Fruit fly (Drosophila melanogaster) whole organism, prepupa: ENCODE results near the gene Josd.
A peak's percentile ranks its signal among the peaks of the same experiment; 100 is the strongest.

Experiments used
- Blimp-1 ChIP-seq: fragments of 200-800 bp; sonication (Bioruptor generic); optimal IDR thresholded peaks from 3 replicates; lab custom pipeline; 2017; ENCODE audit warnings: missing biosample characterization, missing genetic modification characterization, mild to moderate bottlenecking, moderate library complexity, missing genetic modification reagents
- CG10631 ChIP-seq: fragments of 200-800 bp; sonication (Bioruptor generic); optimal IDR thresholded peaks from 2 replicates; lab custom pipeline; 2016; ENCODE audit warnings: missing biosample characterization, missing genetic modification characterization
- CG11294 ChIP-seq: fragments of 200-800 bp; sonication (Bioruptor generic); IDR thresholded peaks from 2 replicates; pipeline ENCODE4 v1.3.6; 2022; ENCODE audit warnings: missing biosample characterization, missing genetic modification characterization
- CG11762 ChIP-seq: fragments of 200-800 bp; sonication (Bioruptor generic); optimal IDR thresholded peaks from 3 replicates; lab custom pipeline; 2016; ENCODE audit warnings: missing biosample characterization, missing genetic modification characterization; ENCODE audit not compliant: insufficient read depth
- CG15336 ChIP-seq: fragments of 200-800 bp; sonication (Bioruptor generic); IDR thresholded peaks from 2 replicates; pipeline ENCODE4 v1.3.6; 2022; ENCODE audit warnings: missing biosample characterization, missing genetic modification characterization
- CG16779 ChIP-seq: fragments of 200-800 bp; sonication (Bioruptor generic); optimal IDR thresholded peaks from 3 replicates; lab custom pipeline; 2017; ENCODE audit warnings: missing biosample characterization, mild to moderate bottlenecking, missing genetic modification characterization
- CG3032 ChIP-seq: fragments of 200-800 bp; optimal IDR thresholded peaks from 2 replicates; lab custom pipeline; 2019; ENCODE audit warnings: missing biosample characterization, mild to moderate bottlenecking, missing genetic modification characterization, moderate library complexity
- CG31627 ChIP-seq: fragments of 200-800 bp; sonication (Bioruptor generic); optimal IDR thresholded peaks from 3 replicates; lab custom pipeline; 2016; ENCODE audit warnings: missing biosample characterization, missing genetic modification characterization
- CG32006 ChIP-seq: fragments of 200-800 bp; sonication (Bioruptor generic); optimal IDR thresholded peaks from 3 replicates; lab custom pipeline; 2017; ENCODE audit warnings: missing biosample characterization, mild to moderate bottlenecking, missing genetic modification characterization
- CG4318 ChIP-seq: fragments of 200-800 bp; sonication (Bioruptor generic); optimal IDR thresholded peaks from 3 replicates; lab custom pipeline; 2017; ENCODE audit warnings: missing biosample characterization, mild to moderate bottlenecking, missing genetic modification characterization
- CG6163 ChIP-seq: fragments of 200-800 bp; sonication (Bioruptor generic); IDR thresholded peaks from 3 replicates; pipeline ENCODE4 v1.3.6; 2022; ENCODE audit warnings: missing biosample characterization, missing genetic modification characterization
- CG6808 ChIP-seq: fragments of 200-800 bp; sonication (Bioruptor generic); optimal IDR thresholded peaks from 3 replicates; lab custom pipeline; 2017; ENCODE audit warnings: missing biosample characterization, missing genetic modification characterization, mild to moderate bottlenecking, moderate library complexity, missing genetic modification reagents
- CG8632 ChIP-seq: fragments of 200-800 bp; sonication (Bioruptor generic); optimal IDR thresholded peaks from 3 replicates; lab custom pipeline; 2016; ENCODE audit warnings: missing biosample characterization, missing genetic modification characterization
- CG9139 ChIP-seq: fragments of 200-800 bp; sonication (Bioruptor generic); optimal IDR thresholded peaks from 3 replicates; lab custom pipeline; 2017; ENCODE audit warnings: missing biosample characterization, mild to moderate bottlenecking, missing genetic modification characterization
- Eip75B ChIP-seq: fragments of 200-800 bp; sonication (Bioruptor generic); optimal IDR thresholded peaks from 3 replicates; lab custom pipeline; 2016; ENCODE audit warnings: missing biosample characterization, missing genetic modification characterization
- Eip78C ChIP-seq: fragments of 200-800 bp; sonication (Bioruptor generic); peaks from one replicate; lab custom pipeline; 2016; ENCODE audit warnings: missing biosample characterization, missing genetic modification characterization
- Eip93F ChIP-seq: fragments of 200-800 bp; sonication (Bioruptor generic); optimal IDR thresholded peaks from 2 replicates; lab custom pipeline; 2016; ENCODE audit warnings: missing biosample characterization, mild to moderate bottlenecking, missing genetic modification characterization
- Ets21C ChIP-seq: fragments of 200-800 bp; sonication (Bioruptor generic); optimal IDR thresholded peaks from 3 replicates; lab custom pipeline; 2016; ENCODE audit warnings: missing biosample characterization, missing genetic modification characterization
- Ets96B ChIP-seq: fragments of 200-800 bp; optimal IDR thresholded peaks from 2 replicates; lab custom pipeline; 2019; ENCODE audit warnings: missing biosample characterization, mild to moderate bottlenecking, missing genetic modification characterization, moderate library complexity
- Hr39 ChIP-seq: fragments of 200-800 bp; sonication (Bioruptor generic); optimal IDR thresholded peaks from 2 replicates; lab custom pipeline; 2016; ENCODE audit warnings: missing biosample characterization, missing genetic modification characterization
- Lpt ChIP-seq: fragments of 200-800 bp; sonication (Bioruptor generic); optimal IDR thresholded peaks from 3 replicates; lab custom pipeline; 2016; ENCODE audit warnings: missing biosample characterization, missing genetic modification characterization
- Met ChIP-seq: fragments of 200-800 bp; sonication (Bioruptor generic); optimal IDR thresholded peaks from 3 replicates; lab custom pipeline; 2016; ENCODE audit warnings: missing biosample characterization, missing genetic modification characterization
- OdsH ChIP-seq: fragments of 200-800 bp; sonication (Bioruptor generic); optimal IDR thresholded peaks from 3 replicates; lab custom pipeline; 2016; ENCODE audit warnings: missing biosample characterization, missing genetic modification characterization
- Smox ChIP-seq: fragments of 200-800 bp; sonication (Bioruptor generic); optimal IDR thresholded peaks from 3 replicates; lab custom pipeline; 2016; ENCODE audit warnings: missing biosample characterization, missing genetic modification characterization
- Sox102F ChIP-seq: fragments of 200-800 bp; sonication (Bioruptor generic); optimal IDR thresholded peaks from 2 replicates; lab custom pipeline; 2016; ENCODE audit warnings: missing biosample characterization, mild to moderate bottlenecking, missing genetic modification characterization
- Sox14 ChIP-seq: fragments of 200-800 bp; sonication (Bioruptor generic); optimal IDR thresholded peaks from 3 replicates; lab custom pipeline; 2016; ENCODE audit warnings: missing biosample characterization, missing genetic modification characterization
- Sox15 ChIP-seq: fragments of 200-800 bp; sonication (Bioruptor generic); optimal IDR thresholded peaks from 3 replicates; lab custom pipeline; 2016; ENCODE audit warnings: missing biosample characterization, missing genetic modification characterization
- achi ChIP-seq: fragments of 200-800 bp; sonication (Bioruptor generic); optimal IDR thresholded peaks from 3 replicates; lab custom pipeline; 2016; ENCODE audit warnings: missing biosample characterization, missing genetic modification characterization
- cyc ChIP-seq: fragments of 200-800 bp; sonication (Bioruptor generic); optimal IDR thresholded peaks from 3 replicates; lab custom pipeline; 2016; ENCODE audit warnings: missing biosample characterization, missing genetic modification characterization
- dac ChIP-seq: fragments of 200-800 bp; sonication (Bioruptor generic); optimal IDR thresholded peaks from 2 replicates; lab custom pipeline; 2017; ENCODE audit warnings: missing biosample characterization, mild to moderate bottlenecking, missing genetic modification characterization
- dsx ChIP-seq: fragments of 200-800 bp; optimal IDR thresholded peaks from 3 replicates; lab custom pipeline; 2019; ENCODE audit warnings: missing biosample characterization, mild to moderate bottlenecking, missing genetic modification characterization, moderate library complexity; ENCODE audit not compliant: poor library complexity, severe bottlenecking
- esn ChIP-seq: fragments of 200-800 bp; sonication (Bioruptor generic); optimal IDR thresholded peaks from 2 replicates; lab custom pipeline; 2016; ENCODE audit warnings: missing biosample characterization, mild to moderate bottlenecking, missing genetic modification characterization, moderate library complexity
- fd59A ChIP-seq: fragments of 200-800 bp; sonication (Bioruptor generic); optimal IDR thresholded peaks from 2 replicates; lab custom pipeline; 2017; ENCODE audit warnings: missing biosample characterization, mild to moderate bottlenecking, missing genetic modification characterization, missing genetic modification reagents
- fd85E ChIP-seq: fragments of 200-800 bp; sonication (Bioruptor generic); optimal IDR thresholded peaks from 3 replicates; lab custom pipeline; 2016; ENCODE audit warnings: missing biosample characterization, missing genetic modification characterization
- fkh ChIP-seq: fragments of 200-800 bp; sonication (Bioruptor generic); optimal IDR thresholded peaks from 3 replicates; lab custom pipeline; 2017; ENCODE audit warnings: missing biosample characterization, mild to moderate bottlenecking, missing genetic modification characterization, moderate library complexity
- lz ChIP-seq: fragments of 200-800 bp; sonication (Bioruptor generic); optimal IDR thresholded peaks from 3 replicates; lab custom pipeline; 2016; ENCODE audit warnings: missing biosample characterization, missing genetic modification characterization
- net ChIP-seq: fragments of 200-800 bp; sonication (Bioruptor generic); optimal IDR thresholded peaks from 3 replicates; lab custom pipeline; 2016; ENCODE audit warnings: missing biosample characterization, missing genetic modification characterization
- spab ChIP-seq: fragments of 200-800 bp; sonication (Bioruptor generic); optimal IDR thresholded peaks from 2 replicates; lab custom pipeline; 2017; ENCODE audit warnings: missing biosample characterization, mild to moderate bottlenecking, missing genetic modification characterization, missing genetic modification reagents
- topi ChIP-seq: fragments of 200-800 bp; sonication (Bioruptor generic); optimal IDR thresholded peaks from 3 replicates; lab custom pipeline; 2016; ENCODE audit warnings: missing biosample characterization, missing genetic modification characterization
- vri ChIP-seq: fragments of 200-800 bp; sonication (Bioruptor generic); optimal IDR thresholded peaks from 3 replicates; lab custom pipeline; 2016; ENCODE audit warnings: missing biosample characterization, mild to moderate bottlenecking, missing genetic modification characterization

Josd gene

DNA sequence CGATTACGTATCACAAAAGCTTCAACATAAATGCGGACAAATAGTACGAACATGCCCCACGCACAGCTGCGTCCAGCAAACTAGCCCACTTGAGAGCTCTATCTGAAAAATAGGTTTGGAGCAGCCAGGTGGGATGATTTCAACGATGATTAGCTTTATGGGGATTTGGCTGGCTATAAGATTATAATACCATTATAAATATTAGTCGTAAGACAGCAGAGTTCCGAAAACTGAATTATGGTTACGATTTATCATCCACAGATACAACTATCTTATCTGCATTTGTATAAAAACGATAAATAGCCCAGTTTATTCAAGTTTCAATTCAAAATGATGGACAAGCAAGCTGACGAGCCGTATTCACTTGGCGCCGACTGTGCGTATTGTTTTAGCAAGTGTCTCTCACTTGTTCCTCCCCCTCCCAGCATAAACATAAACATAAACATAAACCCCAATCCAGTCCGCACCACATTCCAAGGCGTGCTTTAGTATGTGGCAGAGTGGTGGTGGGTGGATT, 2.7 kb downstream of the Josd start (continued):
- TF ChIP-seq dac (GFP tag; lab: Kevin White, UChicago) (peak; percentile 55), Eip78C (GFP tag; lab: Kevin White, UChicago) (peak; percentile 88), Ets21C (GFP tag; lab: Kevin White, UChicago) (no peak), CG8632 (no peak), cyc (GFP tag; lab: Kevin White, UChicago) (no peak), CG32006 (GFP tag; lab: Kevin White, UChicago) (peak; percentile 77), spab (GFP tag; lab: Kevin White, UChicago) (no peak), achi (GFP tag; lab: Kevin White, UChicago) (peak; percentile 37), CG11294 (no peak), esn (no peak), vri (GFP tag; lab: Kevin White, UChicago) (no peak), CG6163 (GFP tag; lab: Robert Waterston, UW) (no peak), fd85E (GFP tag; lab: Kevin White, UChicago) (no peak), CG9139 (GFP tag; lab: Kevin White, UChicago) (no peak), CG15336 (GFP tag; lab: Robert Waterston, UW) (peak; percentile 77), net (GFP tag; lab: Kevin White, UChicago) (peak; percentile 43), fd59A (GFP tag; lab: Kevin White, UChicago) (peak; percentile 18), Ets96B (tag; lab: Kevin White, UChicago) (peak; percentile 36), Sox14 (peak; percentile 19), Met (GFP tag; lab: Kevin White, UChicago) (peak; percentile 5), CG31627 (no peak), Sox102F (GFP tag; lab: Kevin White, UChicago) (no peak), CG6808 (GFP tag; lab: Kevin White, UChicago) (peak; percentile 22), CG3032 (tag; lab: Kevin White, UChicago) (peak; percentile 5), CG11762 (peak; percentile 15), Blimp-1 (no peak), Hr39 (no peak), Sox15 (peak; percentile 14), dsx (peak; percentile 1), fkh (GFP tag; lab: Kevin White, UChicago) (peak; percentile 68), CG10631 (GFP tag; lab: Kevin White, UChicago) (no peak)
- TF ChIP-seq, all 60 proteins: peak for 35

DNA sequence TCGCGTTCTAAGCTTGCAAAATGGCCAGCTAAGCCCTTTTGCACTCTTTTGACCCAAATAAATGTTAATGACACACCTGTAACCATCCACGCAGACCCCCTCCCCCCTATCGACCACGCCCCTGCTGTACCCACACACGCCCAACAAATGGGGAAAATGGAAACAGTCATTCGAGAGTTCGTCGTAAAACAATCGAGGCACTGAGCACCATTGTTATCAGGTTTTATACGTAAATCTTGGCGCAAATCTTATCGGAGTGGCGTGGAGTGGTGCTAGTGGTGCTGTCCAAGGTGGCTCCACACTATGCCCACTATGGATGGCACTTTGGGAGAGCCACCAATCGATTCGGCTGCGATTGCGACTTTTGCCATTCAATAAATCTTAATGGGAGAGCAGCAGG, 3.5 kb downstream of the Josd start:
- TF ChIP-seq CG6808 (GFP tag; lab: Kevin White, UChicago) (no peak), Lpt (GFP tag; lab: Kevin White, UChicago) (no peak), Sox14 (no peak), Blimp-1 (no peak), Smox (GFP tag; lab: Kevin White, UChicago) (no peak), OdsH (GFP tag; lab: Kevin White, UChicago) (no peak), Sox15 (no peak), net (GFP tag; lab: Kevin White, UChicago) (no peak), Ets96B (tag; lab: Kevin White, UChicago) (no peak), lz (no peak), Eip93F (GFP tag; lab: Kevin White, UChicago) (no peak), Met (GFP tag; lab: Kevin White, UChicago) (no peak), CG11762 (no peak), CG16779 (tag; lab: Kevin White, UChicago) (no peak), Eip75B (GFP tag; lab: Kevin White, UChicago) (no peak), topi (GFP tag; lab: Kevin White, UChicago) (no peak), dsx (no peak), CG4318 (no peak)
